Worm (Caenorhabditis elegans) whole organism, mixed stage, embryonic: Measurements from ENCODE around the gene atp-2.

Source experiments
- ceh-43 ChIP-seq: fragments of 200-800 bp; sonication (Bioruptor generic); optimal IDR thresholded peaks from 2 replicates; lab custom pipeline; 2018; ENCODE audit warnings: mild to moderate bottlenecking, missing genetic modification characterization, moderate library complexity, missing compliant biosample characterization
- ces-1 ChIP-seq: fragments of 150-350 bp; optimal IDR thresholded peaks from 2 replicates; lab custom pipeline; 2014; ENCODE audit warnings: missing biosample characterization, missing genetic modification reagents, missing genetic modification characterization
- drap-1 ChIP-seq: fragments of 200-800 bp; sonication (Bioruptor generic); optimal IDR thresholded peaks from 3 replicates; lab custom pipeline; 2018; ENCODE audit warnings: mild to moderate bottlenecking, missing genetic modification characterization, missing compliant biosample characterization
- nhr-12 ChIP-seq: fragments of 150-350 bp; optimal IDR thresholded peaks from 2 replicates; lab custom pipeline; 2014; ENCODE audit warnings: missing biosample characterization, missing genetic modification characterization
- nhr-237 ChIP-seq: fragments of 150-350 bp; optimal IDR thresholded peaks from 2 replicates; lab custom pipeline; 2014; ENCODE audit warnings: missing biosample characterization, missing genetic modification characterization
- nhr-28 ChIP-seq: fragments of 150-350 bp; optimal IDR thresholded peaks from 2 replicates; lab custom pipeline; 2014; ENCODE audit warnings: missing biosample characterization, missing genetic modification characterization
- sem-2 ChIP-seq: fragments of 200-800 bp; sonication (Bioruptor generic); optimal IDR thresholded peaks from 2 replicates; lab custom pipeline; 2018; ENCODE audit warnings: mild to moderate bottlenecking, missing genetic modification characterization, missing compliant biosample characterization
- snpc-4 ChIP-seq: fragments of 150-350 bp; optimal IDR thresholded peaks from 2 replicates; lab custom pipeline; 2014; ENCODE audit warnings: missing biosample characterization, missing genetic modification characterization
- unc-39 ChIP-seq: fragments of 150-350 bp; optimal IDR thresholded peaks from 2 replicates; lab custom pipeline; 2014; ENCODE audit warnings: missing biosample characterization, missing genetic modification characterization

DNA sequence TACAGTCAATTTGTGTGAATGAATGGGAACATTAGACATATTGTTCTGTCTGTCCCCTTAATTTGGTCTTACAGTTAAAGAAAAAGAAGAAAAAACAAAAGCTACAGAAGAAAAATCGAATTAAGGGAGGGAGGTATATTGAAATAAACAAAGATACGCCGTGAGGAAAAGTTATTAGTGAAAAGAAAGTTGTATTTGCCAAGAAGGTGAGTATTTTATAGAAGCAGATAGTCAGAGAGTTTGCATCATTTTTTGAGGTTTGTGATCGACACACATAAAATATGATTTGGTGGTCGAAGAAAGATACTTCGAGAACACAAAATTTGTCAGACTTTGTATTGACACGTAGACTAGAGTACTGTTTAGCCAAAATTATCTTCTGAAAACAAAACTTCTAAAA lies 27.9 kb upstream of the atp-2 start:
- TF ChIP-seq nhr-28 (tag; lab: Kevin White, UChicago) (no peak), ces-1 (GFP tag; lab: Kevin White, UChicago) (no peak), nhr-12 (no peak), snpc-4 (tag; lab: Kevin White, UChicago) (no peak), drap-1 (GFP tag; lab: Kevin White, UChicago) (no peak), nhr-237 (tag; lab: Kevin White, UChicago) (no peak), unc-39 (tag; lab: Kevin White, UChicago) (no peak), ceh-43 (GFP tag; lab: Kevin White, UChicago) (no peak), sem-2 (GFP tag; lab: Kevin White, UChicago) (no peak)
